Fruit fly (Drosophila melanogaster): ENCODE measurements around the gene CG14839.

DNA sequence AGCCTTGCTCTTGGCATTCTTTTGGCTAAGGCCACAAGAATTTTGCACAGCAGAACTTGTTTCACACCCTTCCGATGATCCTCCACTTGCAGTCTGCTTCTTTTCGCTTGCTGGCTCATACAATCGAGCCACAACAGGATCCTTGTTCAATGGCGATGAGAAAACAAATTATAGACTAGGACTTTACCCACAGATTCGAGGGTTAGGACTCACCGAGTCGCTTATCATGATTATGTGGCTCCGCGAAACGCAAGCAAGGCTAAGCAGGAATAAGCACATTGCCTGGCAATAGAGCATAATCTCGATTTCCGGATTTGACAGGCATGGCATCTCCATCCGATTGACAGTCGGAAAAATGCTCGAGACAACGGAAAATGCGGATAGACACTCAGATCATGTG, at the start of gene CG14839, which contains the start of gene CG14841:
- TF ChIP-seq CG6163 (GFP tag; IDR thresholded peaks at IDR 0.05) (no peak), CG3919 (GFP tag; optimal IDR thresholded peaks at IDR 0.05) (no peak), CG3032 (tag; optimal IDR thresholded peaks at IDR 0.05) (no peak), Gug (GFP tag; IDR thresholded peaks at IDR 0.05) (no peak), topi (GFP tag; optimal IDR thresholded peaks at IDR 0.05) (no peak), Hr39 (GFP tag; optimal IDR thresholded peaks at IDR 0.05) (no peak)
